Fruit fly (Drosophila melanogaster) whole organism, embryonic: ENCODE data around the gene Obp19b.

Source experiments
- B-H1 ChIP-seq: fragments of 200-800 bp; sonication (Bioruptor generic); IDR thresholded peaks from 3 replicates; pipeline ENCODE4 v1.3.6; 2022; ENCODE audit warnings: missing biosample characterization, missing genetic modification characterization
- B-H2 ChIP-seq: fragments of 200-800 bp; sonication (Bioruptor generic); optimal IDR thresholded peaks from 2 replicates; lab custom pipeline; 2018; ENCODE audit warnings: missing biosample characterization, mild to moderate bottlenecking, missing genetic modification characterization
- C15 ChIP-seq: fragments of 200-800 bp; sonication (Bioruptor generic); IDR thresholded peaks from 3 replicates; pipeline ENCODE4 v1.3.6; 2022; ENCODE audit warnings: missing biosample characterization, missing genetic modification characterization
- CG10147 ChIP-seq: fragments of 200-800 bp; sonication (Bioruptor generic); optimal IDR thresholded peaks from 2 replicates; lab custom pipeline; 2019; ENCODE audit warnings: missing biosample characterization, mild to moderate bottlenecking, missing genetic modification characterization, moderate library complexity
- CG10267 ChIP-seq: fragments of 200-800 bp; sonication (Bioruptor generic); optimal IDR thresholded peaks from 2 replicates; lab custom pipeline; 2018; ENCODE audit warnings: missing biosample characterization, mild to moderate bottlenecking, missing genetic modification characterization, moderate library complexity
- CG11398 ChIP-seq: fragments of 200-800 bp; sonication (Bioruptor generic); optimal IDR thresholded peaks from 2 replicates; lab custom pipeline; 2016; ENCODE audit warnings: missing biosample characterization, missing genetic modification characterization
- CG11695 ChIP-seq: fragments of 200-800 bp; sonication (Bioruptor generic); IDR thresholded peaks from 3 replicates; pipeline ENCODE4 v1.3.6; 2022; ENCODE audit warnings: missing biosample characterization, missing genetic modification characterization
- CG12744 ChIP-seq: fragments of 200-800 bp; sonication (Bioruptor generic); optimal IDR thresholded peaks from 2 replicates; lab custom pipeline; 2016; ENCODE audit warnings: missing biosample characterization, missing genetic modification characterization
- CG13296 ChIP-seq: fragments of 200-800 bp; sonication (Bioruptor generic); optimal IDR thresholded peaks from 3 replicates; lab custom pipeline; 2018; ENCODE audit warnings: missing biosample characterization, mild to moderate bottlenecking, missing genetic modification characterization
- CG13424 ChIP-seq: fragments of 200-800 bp; sonication (Bioruptor generic); optimal IDR thresholded peaks from 2 replicates; lab custom pipeline; 2019; ENCODE audit warnings: missing biosample characterization, mild to moderate bottlenecking, missing genetic modification characterization, moderate library complexity
- CG1603 ChIP-seq: fragments of 200-800 bp; sonication (Bioruptor generic); optimal IDR thresholded peaks from 2 replicates; lab custom pipeline; 2019; ENCODE audit warnings: missing biosample characterization, mild to moderate bottlenecking, missing genetic modification characterization, moderate library complexity
- CG16815 ChIP-seq: fragments of 200-800 bp; sonication (Bioruptor generic); optimal IDR thresholded peaks from 3 replicates; lab custom pipeline; 2017; ENCODE audit warnings: missing biosample characterization, mild to moderate bottlenecking, missing genetic modification characterization
- CG17359 ChIP-seq: fragments of 200-800 bp; sonication (Bioruptor generic); optimal IDR thresholded peaks from 3 replicates; lab custom pipeline; 2018; ENCODE audit warnings: missing biosample characterization, mild to moderate bottlenecking, missing genetic modification characterization, moderate library complexity
- CG18011 ChIP-seq: fragments of 200-800 bp; sonication (Bioruptor generic); optimal IDR thresholded peaks from 2 replicates; lab custom pipeline; 2017; ENCODE audit warnings: missing biosample characterization, missing genetic modification characterization, mild to moderate bottlenecking, moderate library complexity, missing genotype
- CG2120 ChIP-seq: fragments of 200-800 bp; sonication (Bioruptor generic); optimal IDR thresholded peaks from 3 replicates; lab custom pipeline; 2016; ENCODE audit warnings: missing biosample characterization, missing genetic modification characterization
- CG3163 ChIP-seq: fragments of 200-800 bp; sonication (Bioruptor generic); optimal IDR thresholded peaks from 3 replicates; lab custom pipeline; 2016; ENCODE audit warnings: missing biosample characterization, missing genetic modification characterization
- CG33213 ChIP-seq: fragments of 200-800 bp; sonication (Bioruptor generic); optimal IDR thresholded peaks from 3 replicates; lab custom pipeline; 2016; ENCODE audit warnings: missing biosample characterization, missing genetic modification characterization
- CG34422 ChIP-seq: fragments of 200-800 bp; sonication (Bioruptor generic); IDR thresholded peaks from 3 replicates; pipeline ENCODE4 v1.3.6; 2022; ENCODE audit warnings: missing biosample characterization, missing genetic modification characterization
- CG3726 ChIP-seq: fragments of 200-800 bp; sonication (Bioruptor generic); IDR thresholded peaks from 3 replicates; pipeline ENCODE4, ENCODE4 v1.3.6; 2022; ENCODE audit warnings: missing biosample characterization, missing genetic modification characterization
- CG5953 ChIP-seq: fragments of 200-800 bp; sonication (Bioruptor generic); IDR thresholded peaks from 2 replicates; pipeline ENCODE4 v1.3.6; 2022; ENCODE audit warnings: missing biosample characterization, missing genetic modification characterization
- CG8089 ChIP-seq: fragments of 200-800 bp; sonication (Bioruptor generic); optimal IDR thresholded peaks from 3 replicates; lab custom pipeline; 2016; ENCODE audit warnings: missing biosample characterization, missing genetic modification characterization
- CG8765 ChIP-seq: fragments of 200-800 bp; sonication (Bioruptor generic); IDR thresholded peaks from 2 replicates; pipeline ENCODE4 v1.3.6; 2022; ENCODE audit warnings: missing biosample characterization, missing genetic modification characterization
- CG9817 ChIP-seq: fragments of 200-800 bp; sonication (Bioruptor generic); optimal IDR thresholded peaks from 2 replicates; lab custom pipeline; 2018; ENCODE audit warnings: missing biosample characterization, mild to moderate bottlenecking, missing genetic modification characterization, moderate library complexity
- CTCF ChIP-seq: fragments of 200-800 bp; sonication (Bioruptor generic); optimal IDR thresholded peaks from 2 replicates; lab custom pipeline; 2017; ENCODE audit warnings: missing biosample characterization, mild to moderate bottlenecking, missing genetic modification characterization, moderate library complexity
- Dfd ChIP-seq, 2 experiments: fragments of >200 bp; optimal IDR thresholded peaks; 2 replicates each; lab custom pipeline; 2017; ENCODE audit warnings: missing biosample characterization in 2 of 2, missing genetic modification characterization in 2 of 2
- Fer2 ChIP-seq: fragments of 200-800 bp; sonication (Bioruptor generic); optimal IDR thresholded peaks from 2 replicates; lab custom pipeline; 2018; ENCODE audit warnings: missing biosample characterization, mild to moderate bottlenecking, missing genetic modification characterization, moderate library complexity
- Gsc ChIP-seq: fragments of 200-800 bp; sonication (Bioruptor generic); IDR thresholded peaks from 2 replicates; pipeline ENCODE4 v1.3.6; 2022; ENCODE audit warnings: missing biosample characterization, missing genetic modification characterization
- H15 ChIP-seq: fragments of 200-800 bp; sonication (Bioruptor generic); IDR thresholded peaks from 3 replicates; pipeline ENCODE4 v1.3.6; 2022; ENCODE audit warnings: missing biosample characterization, missing genetic modification characterization
- HLH3B ChIP-seq: fragments of 200-800 bp; sonication (Bioruptor generic); IDR thresholded peaks from 2 replicates; pipeline ENCODE4 v1.3.6; 2022; ENCODE audit warnings: missing biosample characterization, missing genetic modification characterization
- HLH54F ChIP-seq: fragments of 200-800 bp; sonication (Bioruptor generic); optimal IDR thresholded peaks from 3 replicates; lab custom pipeline; 2016; ENCODE audit warnings: missing biosample characterization, missing genetic modification characterization
- HmgD ChIP-seq: fragments of 200-800 bp; sonication (Bioruptor generic); optimal IDR thresholded peaks from 3 replicates; lab custom pipeline; 2016; ENCODE audit warnings: missing biosample characterization, missing genetic modification characterization
- Max ChIP-seq: fragments of 200-800 bp; sonication (Bioruptor generic); optimal IDR thresholded peaks from 2 replicates; lab custom pipeline; 2016; ENCODE audit warnings: missing biosample characterization, mild to moderate bottlenecking, missing genetic modification characterization
- Meics ChIP-seq: fragments of 200-800 bp; sonication (Bioruptor generic); optimal IDR thresholded peaks from 2 replicates; lab custom pipeline; 2017; ENCODE audit warnings: missing biosample characterization, mild to moderate bottlenecking, missing genetic modification characterization
- NK7.1 ChIP-seq: fragments of 200-800 bp; sonication (Bioruptor generic); optimal IDR thresholded peaks from 3 replicates; lab custom pipeline; 2016; ENCODE audit warnings: missing biosample characterization, missing genetic modification characterization
- Pdp1 ChIP-seq, 2 experiments: fragments of 200-800 bp; sonication (Bioruptor generic); optimal IDR thresholded peaks; 3 replicates each; lab custom pipeline; 2016; ENCODE audit warnings: missing biosample characterization in 2 of 2, missing genetic modification characterization in 2 of 2, mild to moderate bottlenecking in 1 of 2, moderate library complexity in 1 of 2
- ap ChIP-seq: fragments of 200-800 bp; sonication (Bioruptor generic); IDR thresholded peaks from 2 replicates; pipeline ENCODE4 v1.3.6; 2022; ENCODE audit warnings: missing biosample characterization, missing genetic modification characterization
- ci ChIP-seq: fragments of 200-800 bp; sonication (Bioruptor generic); IDR thresholded peaks from 3 replicates; pipeline ENCODE4 v1.3.6; 2022; ENCODE audit warnings: missing biosample characterization, missing genetic modification characterization
- croc ChIP-seq: fragments of 200-800 bp; sonication (Bioruptor generic); conservative IDR thresholded peaks from 3 replicates; pipeline ENCODE4 v1.3.6; 2022; ENCODE audit warnings: missing biosample characterization, missing genetic modification characterization
- dati ChIP-seq: fragments of 200-800 bp; sonication (Bioruptor generic); IDR thresholded peaks from 2 replicates; pipeline ENCODE4 v1.3.6; 2022; ENCODE audit warnings: missing biosample characterization, missing genetic modification characterization
- en ChIP-seq: fragments of 200-800 bp; sonication (Bioruptor generic); optimal IDR thresholded peaks from 2 replicates; lab custom pipeline; 2016; ENCODE audit warnings: missing biosample characterization, missing genetic modification characterization
- fd64A ChIP-seq: fragments of 200-800 bp; sonication (Bioruptor generic); optimal IDR thresholded peaks from 3 replicates; lab custom pipeline; 2018; ENCODE audit warnings: missing biosample characterization, mild to moderate bottlenecking, missing genetic modification characterization
- fu2 ChIP-seq: fragments of 200-800 bp; sonication (Bioruptor generic); optimal IDR thresholded peaks from 2 replicates; lab custom pipeline; 2016; ENCODE audit warnings: missing biosample characterization, missing genetic modification characterization
- kah ChIP-seq: fragments of 200-800 bp; sonication (Bioruptor generic); optimal IDR thresholded peaks from 2 replicates; lab custom pipeline; 2018; ENCODE audit warnings: missing biosample characterization, mild to moderate bottlenecking, missing genetic modification characterization
- odd ChIP-seq: fragments of 200-800 bp; sonication (Bioruptor generic); optimal IDR thresholded peaks from 2 replicates; lab custom pipeline; 2017; ENCODE audit warnings: missing biosample characterization, mild to moderate bottlenecking, missing genetic modification characterization
- p53 ChIP-seq: fragments of 200-800 bp; sonication (Bioruptor generic); optimal IDR thresholded peaks from 2 replicates; lab custom pipeline; 2016; ENCODE audit warnings: missing biosample characterization, missing genetic modification characterization
- ro ChIP-seq: fragments of 200-800 bp; sonication (Bioruptor generic); IDR thresholded peaks from 2 replicates; pipeline ENCODE4 v1.3.6; 2022; ENCODE audit warnings: missing biosample characterization, missing genetic modification characterization
- sens ChIP-seq: fragments of 200-800 bp; sonication (Bioruptor generic); peaks from one replicate; lab custom pipeline; 2016; ENCODE audit warnings: missing biosample characterization, missing genetic modification characterization
- shn ChIP-seq: fragments of 200-800 bp; sonication (Bioruptor generic); optimal IDR thresholded peaks from 3 replicates; lab custom pipeline; 2016; ENCODE audit warnings: missing biosample characterization, missing genetic modification characterization
- stwl ChIP-seq: fragments of 200-800 bp; sonication (Bioruptor generic); optimal IDR thresholded peaks from 3 replicates; lab custom pipeline; 2018; ENCODE audit warnings: missing biosample characterization, mild to moderate bottlenecking, missing genetic modification characterization, moderate library complexity
- tio ChIP-seq: fragments of 200-800 bp; sonication (Bioruptor generic); optimal IDR thresholded peaks from 2 replicates; lab custom pipeline; 2017; ENCODE audit warnings: missing biosample characterization, missing genetic modification characterization, inconsistent platforms
- tll ChIP-seq, 2 experiments: fragments of 200-800 bp in 1 of 2; fragments of >200 bp in 1 of 2; sonication (Bioruptor generic) in 1 of 2; optimal IDR thresholded peaks; 2 replicates each; lab custom pipeline; 2017 to 2019; ENCODE audit warnings: missing biosample characterization in 2 of 2, missing genetic modification characterization in 2 of 2, mild to moderate bottlenecking in 1 of 2, moderate library complexity in 1 of 2
- vfl ChIP-seq: fragments of 200-800 bp; sonication (Bioruptor generic); optimal IDR thresholded peaks from 2 replicates; lab custom pipeline; 2016; ENCODE audit warnings: missing biosample characterization, missing genetic modification characterization
- vnd ChIP-seq: fragments of 200-800 bp; sonication (Bioruptor generic); IDR thresholded peaks from 3 replicates; pipeline ENCODE4 v1.3.6; 2022; ENCODE audit warnings: missing biosample characterization, missing genetic modification characterization; ENCODE audit not compliant: partially characterized antibody

Gene Obp19b

DNA sequence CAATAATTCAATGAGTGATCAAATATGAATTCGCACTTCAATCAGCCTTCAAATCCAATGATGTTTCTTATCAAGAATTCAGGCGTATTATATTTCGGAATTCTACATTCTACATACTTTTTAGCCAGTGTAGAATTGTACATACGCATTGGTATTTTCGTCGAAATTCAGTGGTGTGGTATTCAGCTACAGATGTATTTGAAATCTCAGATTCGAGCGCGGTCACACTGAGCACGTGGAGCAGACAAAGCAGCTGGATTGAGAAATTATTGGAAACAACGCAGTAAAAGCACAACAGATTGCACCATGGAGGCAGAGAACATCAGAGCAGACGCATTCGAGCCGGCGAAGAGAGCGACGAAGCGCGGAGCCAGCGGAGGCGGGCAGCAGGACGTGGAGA, 25.3 kb upstream of the Obp19b start (continued):
- peak; percentile 7 for TF ChIP-seq CG10267
- no peak for TF ChIP-seq Dfd (GFP tag; optimal IDR thresholded peaks at IDR 0.05; lab: Kevin White, UChicago)
- no peak for TF ChIP-seq ap
- TF ChIP-seq HLH3B (GFP tag; lab: Robert Waterston, UW), result no peak
- TF ChIP-seq Gsc (GFP tag; lab: Robert Waterston, UW), result no peak
- no peak for TF ChIP-seq CG12744 (GFP tag; lab: Kevin White, UChicago)
- TF ChIP-seq tll (GFP tag; optimal IDR thresholded peaks at IDR 0.05; lab: Kevin White, UChicago), result no peak
- TF ChIP-seq CG13296 (GFP tag; lab: Kevin White, UChicago), result no peak
- no peak for TF ChIP-seq CG11398 (GFP tag; lab: Kevin White, UChicago)
- TF ChIP-seq NK7.1 (GFP tag; lab: Kevin White, UChicago), result no peak
- TF ChIP-seq fu2 (GFP tag; lab: Kevin White, UChicago), result no peak
- no peak for TF ChIP-seq CG13424 (tag; lab: Kevin White, UChicago)
- no peak for TF ChIP-seq en
- no peak for TF ChIP-seq CG17359 (tag; lab: Kevin White, UChicago)
- no peak for TF ChIP-seq tio (GFP tag; lab: Kevin White, UChicago)
- no peak for TF ChIP-seq kah (GFP tag; lab: Kevin White, UChicago)
- no peak for TF ChIP-seq fd64A (GFP tag; lab: Kevin White, UChicago)
- TF ChIP-seq CG11695 (GFP tag; lab: Robert Waterston, UW), result no peak
- no peak for TF ChIP-seq CG5953 (GFP tag; lab: Robert Waterston, UW)
- TF ChIP-seq stwl (tag; lab: Kevin White, UChicago), result peak; percentile 72
- TF ChIP-seq p53 (GFP tag; lab: Kevin White, UChicago), result no peak
- no peak for TF ChIP-seq ro (GFP tag; lab: Robert Waterston, UW)
- TF ChIP-seq Meics (GFP tag; lab: Kevin White, UChicago), result no peak
- peak; percentile 41 for TF ChIP-seq CG18011
- no peak for TF ChIP-seq CG8765 (GFP tag; lab: Robert Waterston, UW)
- TF ChIP-seq CG16815 (GFP tag; lab: Kevin White, UChicago), result no peak
- TF ChIP-seq ci (GFP tag; lab: Robert Waterston, UW), result no peak
- TF ChIP-seq H15 (GFP tag; lab: Robert Waterston, UW), result 0 out of 3 replicates have a peak, but pooled peaks have one; percentile 12
- TF ChIP-seq croc (GFP tag; lab: Robert Waterston, UW), result no peak
- no peak for TF ChIP-seq B-H1 (GFP tag; lab: Robert Waterston, UW)
- TF ChIP-seq CG8089 (GFP tag; lab: Kevin White, UChicago), result no peak
- no peak for TF ChIP-seq CG3163 (GFP tag; lab: Kevin White, UChicago)
- TF ChIP-seq CG34422 (GFP tag; lab: Robert Waterston, UW), result peak; percentile 41; the same call in 1 of the 3 replicates
- TF ChIP-seq shn, result no peak
- TF ChIP-seq vfl (GFP tag; lab: Kevin White, UChicago), result no peak
- no peak for TF ChIP-seq vnd (GFP tag; lab: Robert Waterston, UW)
- TF ChIP-seq Pdp1 (GFP tag; optimal IDR thresholded peaks at IDR 0.05; lab: Kevin White, UChicago), result no peak
- TF ChIP-seq CG9817 (tag; lab: Kevin White, UChicago), result no peak
- TF ChIP-seq Fer2, result no peak
- TF ChIP-seq CG33213 (GFP tag; lab: Kevin White, UChicago), result no peak
- TF ChIP-seq dati (GFP tag; lab: Robert Waterston, UW), result no peak
- TF ChIP-seq Max (GFP tag; lab: Kevin White, UChicago), result peak; percentile 78
- peak; percentile 9 for TF ChIP-seq sens (GFP tag; lab: Kevin White, UChicago)
- no peak for TF ChIP-seq CG3726 (GFP tag; lab: Robert Waterston, UW)
- TF ChIP-seq CG10147 (GFP tag; lab: Kevin White, UChicago), result no peak
- TF ChIP-seq HmgD (GFP tag; lab: Kevin White, UChicago), result peak; percentile 11
- peak; percentile 78 for TF ChIP-seq CG1603 (tag; lab: Kevin White, UChicago)
- no peak for TF ChIP-seq HLH54F (GFP tag; lab: Kevin White, UChicago)
- no peak for TF ChIP-seq B-H2
- no peak for TF ChIP-seq CG2120 (GFP tag; lab: Kevin White, UChicago)
- TF ChIP-seq CTCF (GFP tag; lab: Kevin White, UChicago), result peak; percentile 71
- TF ChIP-seq C15, result no peak
- TF ChIP-seq odd, result no peak
